Worm (Caenorhabditis elegans): Measurements from ENCODE around the gene elo-1.

Gene elo-1

ce11 chrIV:9508612-9509011 lies 17.6 kb upstream of the elo-1 start, which contains the start of gene ethe-1:
TSS of gene ethe-1 (minus strand) at chrIV:9508761.
- TF ChIP-seq W03F9.2 (tag; optimal IDR thresholded peaks at IDR 0.05) (no peak), him-1 (tag; optimal IDR thresholded peaks at IDR 0.05) (no peak), dao-5 (tag; optimal IDR thresholded peaks at IDR 0.05) (no peak)

ce11 chrIV:9510439-9510838 lies 15.7 kb upstream of the elo-1 start, which contains the start of gene C33A12.4:
TSS of gene C33A12.4 (minus strand) at chrIV:9510569.
- TF ChIP-seq W03F9.2 (tag; optimal IDR thresholded peaks at IDR 0.05), result no peak
- no peak for TF ChIP-seq him-1 (tag; optimal IDR thresholded peaks at IDR 0.05)
- TF ChIP-seq dao-5 (tag; optimal IDR thresholded peaks at IDR 0.05), result no peak

- TF ChIP-seq dao-5 (tag; optimal IDR thresholded peaks at IDR 0.05) (no peak), him-1 (tag; optimal IDR thresholded peaks at IDR 0.05) (peak; percentile 57), W03F9.2 (tag; optimal IDR thresholded peaks at IDR 0.05) (peak; percentile 67)
Observed at ce11 chrIV:9511221-9511638, 14.9 kb upstream of the elo-1 start.

- TF ChIP-seq dao-5 (tag; optimal IDR thresholded peaks at IDR 0.05) (no peak), W03F9.2 (tag; optimal IDR thresholded peaks at IDR 0.05) (no peak), him-1 (tag; optimal IDR thresholded peaks at IDR 0.05) (no peak)
Observed at ce11 chrIV:9511640-9512039, 14.5 kb upstream of the elo-1 start.

- no peak for TF ChIP-seq him-1 (tag; optimal IDR thresholded peaks at IDR 0.05)
- TF ChIP-seq W03F9.2 (tag; optimal IDR thresholded peaks at IDR 0.05), result no peak
- TF ChIP-seq dao-5 (tag; optimal IDR thresholded peaks at IDR 0.05), result no peak
Observed at ce11 chrIV:9512836-9513235, 13.3 kb upstream of the elo-1 start, which contains the start of gene C33A12.3. TSS of gene C33A12.3 (minus strand) at chrIV:9513002.

ce11 chrIV:9513360-9513777 lies 12.8 kb upstream of the elo-1 start:
- TF ChIP-seq dao-5 (tag; optimal IDR thresholded peaks at IDR 0.05), result no peak
- TF ChIP-seq him-1 (tag; optimal IDR thresholded peaks at IDR 0.05), result no peak
- TF ChIP-seq W03F9.2 (tag; optimal IDR thresholded peaks at IDR 0.05), result peak; percentile 28

- TF ChIP-seq W03F9.2 (tag; optimal IDR thresholded peaks at IDR 0.05), result no peak
- TF ChIP-seq dao-5 (tag; optimal IDR thresholded peaks at IDR 0.05), result no peak
- TF ChIP-seq him-1 (tag; optimal IDR thresholded peaks at IDR 0.05), result no peak
Observed at ce11 chrIV:9514132-9514531, 12.0 kb upstream of the elo-1 start.

ce11 chrIV:9516831-9517230 lies 9.3 kb upstream of the elo-1 start, which contains the start of gene C33A12.19:
TSS of gene C33A12.19 (plus strand) at chrIV:9516999.
- TF ChIP-seq dao-5 (tag; optimal IDR thresholded peaks at IDR 0.05) (no peak), him-1 (tag; optimal IDR thresholded peaks at IDR 0.05) (no peak), W03F9.2 (tag; optimal IDR thresholded peaks at IDR 0.05) (no peak)

- TF ChIP-seq him-1 (tag; optimal IDR thresholded peaks at IDR 0.05) (no peak), W03F9.2 (tag; optimal IDR thresholded peaks at IDR 0.05) (no peak), dao-5 (tag; optimal IDR thresholded peaks at IDR 0.05) (no peak)
Observed at ce11 chrIV:9518608-9519007, 7.6 kb upstream of the elo-1 start, which contains the start of gene nlp-35. TSS of gene nlp-35 (minus strand) at chrIV:9518926.

- TF ChIP-seq W03F9.2 (tag; optimal IDR thresholded peaks at IDR 0.05), result no peak
- no peak for TF ChIP-seq him-1 (tag; optimal IDR thresholded peaks at IDR 0.05)
- no peak for TF ChIP-seq dao-5 (tag; optimal IDR thresholded peaks at IDR 0.05)
Observed at ce11 chrIV:9520629-9521028, 5.5 kb upstream of the elo-1 start.

- TF ChIP-seq him-1 (tag; optimal IDR thresholded peaks at IDR 0.05) (no peak), W03F9.2 (tag; optimal IDR thresholded peaks at IDR 0.05) (no peak), dao-5 (tag; optimal IDR thresholded peaks at IDR 0.05) (no peak)
Observed at ce11 chrIV:9523139-9523538, 3.0 kb upstream of the elo-1 start.

- TF ChIP-seq him-1 (tag; optimal IDR thresholded peaks at IDR 0.05) (no peak), dao-5 (tag; optimal IDR thresholded peaks at IDR 0.05) (no peak), W03F9.2 (tag; optimal IDR thresholded peaks at IDR 0.05) (no peak)
Observed at ce11 chrIV:9524849-9525460, 1.2 kb upstream of the elo-1 start, which contains the start of gene ndua-5. TSS of gene ndua-5 (minus strand) at chrIV:9524899.

- TF ChIP-seq him-1 (tag; optimal IDR thresholded peaks at IDR 0.05) (no peak), W03F9.2 (tag; optimal IDR thresholded peaks at IDR 0.05) (no peak), dao-5 (tag; optimal IDR thresholded peaks at IDR 0.05) (no peak)
Observed at ce11 chrIV:9527002-9527401, 836 bp downstream of the elo-1 start.

ce11 chrIV:9529647-9530046 lies 3.5 kb downstream of the elo-1 start, which contains the start of gene elo-7:
TSS of gene elo-7 (plus strand) at chrIV:9529947.
- no peak for TF ChIP-seq W03F9.2 (tag; optimal IDR thresholded peaks at IDR 0.05)
- TF ChIP-seq dao-5 (tag; optimal IDR thresholded peaks at IDR 0.05), result no peak

ce11 chrIV:9530768-9531167 lies 4.6 kb downstream of the elo-1 start:
- no peak for TF ChIP-seq dao-5 (tag; optimal IDR thresholded peaks at IDR 0.05)
- no peak for TF ChIP-seq him-1 (tag; optimal IDR thresholded peaks at IDR 0.05)
- TF ChIP-seq W03F9.2 (tag; optimal IDR thresholded peaks at IDR 0.05), result no peak
